Worm (Caenorhabditis elegans): ENCODE measurements around the gene cpg-2.
"Not testable (repeated sequence)": the region's sequence is repeated elsewhere in the genome, so short reads cannot be mapped to it uniquely, and the experiment has no call there.

The cpg-2 gene

DNA sequence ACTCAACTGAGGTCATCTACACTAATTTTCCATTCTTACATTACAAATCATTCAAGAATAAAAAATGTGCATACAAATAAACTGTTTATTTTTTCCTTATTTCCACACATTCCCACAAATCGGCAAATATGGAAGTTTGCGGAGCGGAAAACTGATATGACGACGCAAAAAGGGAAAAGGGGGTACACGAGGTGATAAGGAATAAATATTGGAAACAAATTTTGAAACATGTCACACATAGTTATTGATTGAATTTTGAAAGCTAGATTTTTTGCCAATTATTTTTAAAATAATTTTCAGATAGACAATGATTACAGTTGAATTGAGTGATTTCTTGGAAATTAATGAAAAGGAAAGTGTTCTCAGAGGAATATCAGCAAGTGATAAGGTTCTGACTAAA lies 24.8 kb upstream of the cpg-2 start, which contains the start of gene viro-2:
TSS of gene viro-2 (plus strand) at position 301 of the 400 bp plus-strand sequence.
- TF ChIP-seq elt-3 (tag; optimal IDR thresholded peaks at IDR 0.05); mls-2 (tag; optimal IDR thresholded peaks at IDR 0.05); flh-1 (GFP tag; optimal IDR thresholded peaks at IDR 0.05): not testable (repeated sequence)

DNA sequence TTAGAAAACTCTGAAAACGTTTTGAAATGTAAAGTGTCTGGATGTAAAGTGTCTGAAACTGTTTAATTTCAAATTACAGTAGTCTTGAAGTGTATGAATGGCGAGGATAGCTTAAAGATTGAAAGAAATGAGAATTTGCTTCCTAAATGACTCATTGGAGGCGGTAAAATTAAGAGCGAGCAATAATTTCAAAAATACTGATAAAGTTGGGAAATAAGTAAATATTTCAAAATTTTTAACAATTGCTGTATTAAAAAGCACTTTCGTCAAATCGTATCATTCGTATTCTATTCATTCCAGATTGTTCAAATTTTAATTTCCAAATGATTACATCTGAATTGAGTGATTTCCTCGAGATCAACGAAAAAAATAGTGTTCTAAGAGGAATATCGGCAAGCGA lies 20.6 kb upstream of the cpg-2 start, which contains the start of gene B0280.2:
TSS of gene B0280.2 (plus strand) at position 301 of the 400 bp plus-strand sequence.
- TF ChIP-seq ceh-43 (GFP tag; optimal IDR thresholded peaks at IDR 0.05) (no peak), nhr-2 (tag; optimal IDR thresholded peaks at IDR 0.05) (no peak), cnd-1 (tag; optimal IDR thresholded peaks at IDR 0.05) (no peak), mls-2 (tag; optimal IDR thresholded peaks at IDR 0.05) (no peak), M03D4.4 (tag; optimal IDR thresholded peaks at IDR 0.05) (no peak), pha-4 (tag; optimal IDR thresholded peaks at IDR 0.05) (no peak), nhr-76 (tag; optimal IDR thresholded peaks at IDR 0.05) (no peak), unc-39 (tag; optimal IDR thresholded peaks at IDR 0.05) (no peak), blmp-1 (tag; optimal IDR thresholded peaks at IDR 0.05) (no peak), snpc-4 (tag; optimal IDR thresholded peaks at IDR 0.05) (no peak), ceh-39 (tag; optimal IDR thresholded peaks at IDR 0.05) (no peak)

DNA sequence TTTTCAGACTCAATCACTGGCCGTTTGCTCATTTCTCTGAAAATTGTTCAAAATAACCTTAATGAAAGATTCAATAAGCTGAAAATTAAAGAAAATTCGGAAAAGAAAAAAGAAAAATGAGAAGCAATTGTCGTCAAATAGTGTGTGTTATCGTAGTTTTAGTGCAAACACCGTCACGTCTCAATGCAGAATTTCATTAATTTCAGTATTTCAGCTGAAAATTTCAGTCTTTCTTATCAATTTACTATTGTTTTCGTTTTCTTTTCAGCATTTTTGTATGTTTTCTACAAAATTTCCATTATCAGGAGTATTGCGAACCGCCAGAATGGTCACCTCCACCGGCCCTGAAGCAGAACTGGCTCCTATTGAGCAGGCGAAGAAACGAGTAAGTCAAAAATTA lies 19.1 kb upstream of the cpg-2 start, which contains the start of the genes B0280.9 and rpia-1:
TSS of gene B0280.9 (minus strand) at position 36 of the 400 bp plus-strand sequence.
TSS of gene rpia-1 (plus strand) at position 269 of the 400 bp plus-strand sequence.
- no peak for TF ChIP-seq mep-1 (tag; optimal IDR thresholded peaks at IDR 0.05)
- peak; percentile 92 for TF ChIP-seq lsy-2 (tag; optimal IDR thresholded peaks at IDR 0.05)
- TF ChIP-seq ces-1 (GFP tag; optimal IDR thresholded peaks at IDR 0.05), result peak; percentile 47

DNA sequence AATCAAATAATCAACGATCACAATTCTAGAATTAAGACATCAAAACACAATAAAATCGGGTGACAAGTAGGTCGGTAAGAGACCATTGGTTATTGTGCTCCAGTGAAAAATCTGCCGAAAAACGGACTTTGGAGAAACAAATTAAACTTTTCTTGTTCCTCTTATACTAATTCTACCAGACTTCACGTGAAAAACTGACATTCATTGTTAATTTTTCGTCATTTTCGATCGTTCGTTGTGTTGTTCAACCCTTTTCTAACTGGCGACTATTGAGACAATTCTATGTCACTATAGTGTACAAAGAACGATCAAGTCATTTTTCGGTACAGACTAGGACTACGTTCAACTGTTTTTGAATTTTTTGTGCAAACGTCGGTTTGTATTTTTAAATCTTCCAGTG lies 16.7 kb upstream of the cpg-2 start:
- no peak for TF ChIP-seq elt-1 (tag; optimal IDR thresholded peaks at IDR 0.05; ENCODE audit: borderline replicate concordance, insufficient read depth)
- no peak for TF ChIP-seq mep-1 (tag; optimal IDR thresholded peaks at IDR 0.05)
- no peak for TF ChIP-seq ztf-11 (tag; optimal IDR thresholded peaks at IDR 0.05)
- TF ChIP-seq elt-3 (tag; optimal IDR thresholded peaks at IDR 0.05), result no peak
- no peak for TF ChIP-seq nhr-2 (tag; optimal IDR thresholded peaks at IDR 0.05)
- TF ChIP-seq ham-2 (GFP tag; optimal IDR thresholded peaks at IDR 0.05), result no peak
- TF ChIP-seq unc-62 (GFP tag; optimal IDR thresholded peaks at IDR 0.05), result no peak
- TF ChIP-seq lsy-2 (tag; optimal IDR thresholded peaks at IDR 0.05), result no peak
- TF ChIP-seq sem-2 (GFP tag; optimal IDR thresholded peaks at IDR 0.05), result no peak
- no peak for TF ChIP-seq drap-1 (GFP tag; optimal IDR thresholded peaks at IDR 0.05)
- TF ChIP-seq tbx-8 (GFP tag; optimal IDR thresholded peaks at IDR 0.05), result no peak
- no peak for TF ChIP-seq ceh-39 (tag; optimal IDR thresholded peaks at IDR 0.05)
- no peak for TF ChIP-seq lin-13 (tag; optimal IDR thresholded peaks at IDR 0.05)
- no peak for TF ChIP-seq ces-1 (GFP tag; optimal IDR thresholded peaks at IDR 0.05)
- TF ChIP-seq nhr-76 (tag; optimal IDR thresholded peaks at IDR 0.05), result no peak
- no peak for TF ChIP-seq nhr-12 (tag; optimal IDR thresholded peaks at IDR 0.05)

- TF ChIP-seq ces-1 (GFP tag; optimal IDR thresholded peaks at IDR 0.05) (peak; percentile 42), unc-120 (tag; optimal IDR thresholded peaks at IDR 0.05; ENCODE audit: poor library complexity, severe bottlenecking) (peak; percentile 48), ceh-83 (GFP tag; optimal IDR thresholded peaks at IDR 0.05) (no peak), nhr-28 (tag; optimal IDR thresholded peaks at IDR 0.05) (no peak), unc-62 (GFP tag; optimal IDR thresholded peaks at IDR 0.05) (peak; percentile 70), nhr-237 (tag; optimal IDR thresholded peaks at IDR 0.05) (peak; percentile 25), lsy-2 (tag; optimal IDR thresholded peaks at IDR 0.05) (peak; percentile 25), pha-4 (tag; optimal IDR thresholded peaks at IDR 0.05) (peak; percentile 45)
These were observed 12.9 kb upstream of the cpg-2 start for ce11 chrIII:7116615-7117252.

DNA sequence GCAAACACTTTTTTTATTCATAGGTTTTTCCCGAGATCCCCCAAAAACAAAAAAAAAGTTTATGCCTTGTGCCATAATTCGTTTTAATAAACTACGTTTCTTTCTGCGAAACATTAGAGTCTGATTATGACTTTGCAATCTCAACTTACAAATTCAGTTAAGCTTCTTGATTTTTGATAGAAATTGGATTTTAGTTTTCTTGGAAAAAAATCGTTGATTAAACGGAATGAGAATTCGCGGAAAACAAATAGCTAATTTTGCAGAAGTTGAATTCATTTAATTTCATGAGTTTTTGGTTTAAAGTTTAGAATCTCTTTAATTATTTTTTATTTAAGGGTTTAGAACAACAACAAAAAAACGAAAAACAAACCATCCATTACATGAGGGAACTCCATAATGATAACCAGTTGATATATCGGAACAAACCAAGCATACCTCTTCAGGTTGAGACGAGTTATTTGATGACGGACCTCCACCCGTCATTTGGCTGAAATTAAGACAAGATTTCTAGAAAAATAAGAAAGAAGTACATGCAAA lies 11.2 kb upstream of the cpg-2 start, which contains the start of gene nhr-10:
TSS of gene nhr-10 (minus strand) at position 487 of the 537 bp plus-strand sequence.
- TF ChIP-seq pha-4 (tag; optimal IDR thresholded peaks at IDR 0.05) (no peak), lin-13 (tag; optimal IDR thresholded peaks at IDR 0.05) (no peak), unc-62 (GFP tag; optimal IDR thresholded peaks at IDR 0.05) (no peak), elt-1 (tag; optimal IDR thresholded peaks at IDR 0.05; ENCODE audit: borderline replicate concordance, insufficient read depth) (no peak), zip-8 (tag; optimal IDR thresholded peaks at IDR 0.05) (no peak), lin-32 (GFP tag; optimal IDR thresholded peaks at IDR 0.05) (no peak), unc-39 (tag; optimal IDR thresholded peaks at IDR 0.05) (no peak), nhr-2 (tag; optimal IDR thresholded peaks at IDR 0.05) (no peak), blmp-1 (tag; optimal IDR thresholded peaks at IDR 0.05) (no peak), sem-2 (GFP tag; optimal IDR thresholded peaks at IDR 0.05) (no peak)

All from whole organism, mixed stage, embryonic.